Fruit fly (Drosophila melanogaster): ENCODE measurements around the gene Ssl1.

The Ssl1 gene

dm6 chr3L:22909914-22910541 lies 31.1 kb downstream of the Ssl1 start, which contains the start of gene CG12768 (continued):
- TF ChIP-seq CG31627 (GFP tag; optimal IDR thresholded peaks at IDR 0.05) (no peak), achi (GFP tag; optimal IDR thresholded peaks at IDR 0.05) (peak; percentile 37), Eip78C (GFP tag) (peak; percentile 41), CG11294 (GFP tag; IDR thresholded peaks at IDR 0.05) (no peak), Eip93F (GFP tag; optimal IDR thresholded peaks at IDR 0.05) (no peak), Sox102F (GFP tag; optimal IDR thresholded peaks at IDR 0.05) (no peak), pdm3 (GFP tag; optimal IDR thresholded peaks at IDR 0.05) (peak; percentile 30), CG3032 (tag; optimal IDR thresholded peaks at IDR 0.05) (peak; percentile 65), dac (GFP tag; optimal IDR thresholded peaks at IDR 0.05) (no peak), CG34406 (GFP tag; optimal IDR thresholded peaks at IDR 0.05) (peak; percentile 49), acj6 (GFP tag; optimal IDR thresholded peaks at IDR 0.05) (peak; percentile 4), CG15336 (GFP tag; IDR thresholded peaks at IDR 0.05) (no peak), CG7368 (GFP tag; optimal IDR thresholded peaks at IDR 0.05) (no peak), Hr38 (GFP tag; optimal IDR thresholded peaks at IDR 0.05) (no peak), CG8119 (GFP tag; IDR thresholded peaks at IDR 0.05) (no peak), lz (GFP tag; optimal IDR thresholded peaks at IDR 0.05) (peak; percentile 13), esn (GFP tag; optimal IDR thresholded peaks at IDR 0.05) (peak; percentile 41), CG6808 (GFP tag; optimal IDR thresholded peaks at IDR 0.05) (peak; percentile 58)

Measured in whole organism, prepupa.